Fruit fly (Drosophila melanogaster) whole organism, adult: Measurements from ENCODE around the gene Clp.

ENCODE experiments used
- CG11617 ChIP-seq: fragments of 200-800 bp; sonication (Bioruptor generic); optimal IDR thresholded peaks from 2 replicates; lab custom pipeline; 2017; ENCODE audit warnings: mild to moderate bottlenecking, missing biosample characterization, missing genetic modification reagents, missing genetic modification characterization
- CG12768 ChIP-seq: fragments of 200-800 bp; sonication (Bioruptor generic); optimal IDR thresholded peaks from 2 replicates; lab custom pipeline; 2017; ENCODE audit warnings: missing biosample characterization, missing genetic modification characterization, mild to moderate bottlenecking, moderate library complexity, missing genetic modification reagents
- CG14711 ChIP-seq: fragments of 200-800 bp; sonication (Bioruptor generic); optimal IDR thresholded peaks from 2 replicates; lab custom pipeline; 2018; ENCODE audit warnings: missing biosample characterization, mild to moderate bottlenecking, missing genetic modification characterization, moderate library complexity
- CG1620 ChIP-seq: fragments of 200-800 bp; sonication (Bioruptor generic); optimal IDR thresholded peaks from 2 replicates; lab custom pipeline; 2016; ENCODE audit warnings: missing biosample characterization, missing genetic modification characterization
- CG33017 ChIP-seq: fragments of 200-800 bp; sonication (Bioruptor generic); optimal IDR thresholded peaks from 2 replicates; lab custom pipeline; 2018; ENCODE audit warnings: missing biosample characterization, mild to moderate bottlenecking, missing genetic modification characterization, moderate library complexity
- CG5204 ChIP-seq: fragments of 200-800 bp; sonication (Bioruptor generic); optimal IDR thresholded peaks from 2 replicates; lab custom pipeline; 2016; ENCODE audit warnings: missing biosample characterization, missing genetic modification characterization
- CG7045 ChIP-seq: fragments of 200-800 bp; sonication (Bioruptor generic); optimal IDR thresholded peaks from 2 replicates; lab custom pipeline; 2017; ENCODE audit warnings: missing biosample characterization, mild to moderate bottlenecking, missing genetic modification characterization
- CG7101 ChIP-seq: fragments of 200-800 bp; sonication (Bioruptor generic); optimal IDR thresholded peaks from 2 replicates; lab custom pipeline; 2018; ENCODE audit warnings: missing biosample characterization, mild to moderate bottlenecking, missing genetic modification characterization, moderate library complexity
- Clk ChIP-seq: fragments of 200-800 bp; sonication (Bioruptor generic); optimal IDR thresholded peaks from 2 replicates; lab custom pipeline; 2017; ENCODE audit warnings: missing biosample characterization, missing genetic modification characterization
- Crg-1 ChIP-seq: fragments of 200-800 bp; sonication (Bioruptor generic); optimal IDR thresholded peaks from 2 replicates; lab custom pipeline; 2016; ENCODE audit warnings: missing biosample characterization, missing genetic modification characterization
- Hr96 ChIP-seq: fragments of 200-800 bp; sonication (Bioruptor generic); optimal IDR thresholded peaks from 2 replicates; lab custom pipeline; 2016; ENCODE audit warnings: missing biosample characterization, missing genetic modification characterization
- Mnt ChIP-seq: fragments of 200-800 bp; sonication (Bioruptor generic); optimal IDR thresholded peaks from 2 replicates; lab custom pipeline; 2016; ENCODE audit warnings: missing biosample characterization, mild to moderate bottlenecking, missing genetic modification characterization
- bab1 ChIP-seq: fragments of 200-800 bp; sonication (Bioruptor generic); optimal IDR thresholded peaks from 3 replicates; lab custom pipeline; 2019; ENCODE audit warnings: missing biosample characterization, mild to moderate bottlenecking, missing genetic modification characterization, moderate library complexity
- cic ChIP-seq: fragments of 200-800 bp; sonication (Bioruptor generic); optimal IDR thresholded peaks from 2 replicates; lab custom pipeline; 2017; ENCODE audit warnings: missing biosample characterization, mild to moderate bottlenecking, missing genetic modification characterization, moderate library complexity
- cnc ChIP-seq, 2 experiments: fragments of >200 bp; optimal IDR thresholded peaks; 2 replicates each; lab custom pipeline; 2017
- kay ChIP-seq: fragments of 200-800 bp; sonication (Bioruptor generic); peaks from one replicate; lab custom pipeline; 2016; ENCODE audit warnings: missing biosample characterization, missing genetic modification characterization, borderline replicate concordance
- ovo ChIP-seq: fragments of 200-800 bp; sonication (Bioruptor generic); optimal IDR thresholded peaks from 2 replicates; lab custom pipeline; 2016; ENCODE audit warnings: missing biosample characterization, missing genetic modification characterization
- pad ChIP-seq: fragments of 200-800 bp; sonication (Bioruptor generic); optimal IDR thresholded peaks from 3 replicates; lab custom pipeline; 2017; ENCODE audit warnings: missing biosample characterization, missing genetic modification characterization, mild to moderate bottlenecking, moderate library complexity, missing genetic modification reagents
- tj ChIP-seq: fragments of 200-800 bp; sonication (Bioruptor generic); optimal IDR thresholded peaks from 3 replicates; lab custom pipeline; 2017; ENCODE audit warnings: missing biosample characterization, mild to moderate bottlenecking, missing genetic modification characterization, moderate library complexity
- toe ChIP-seq: fragments of 200-800 bp; sonication (Bioruptor generic); optimal IDR thresholded peaks from 2 replicates; lab custom pipeline; 2016; ENCODE audit warnings: missing biosample characterization, missing genetic modification characterization

Clp gene

dm6 chr2L:827049-827448 lies 7.3 kb downstream of the Clp start:
- TF ChIP-seq CG33017 (tag; lab: Kevin White, UChicago) (no peak), ovo (GFP tag; lab: Kevin White, UChicago) (no peak), pad (GFP tag; lab: Kevin White, UChicago) (no peak), Clk (GFP tag; lab: Kevin White, UChicago) (no peak), Hr96 (GFP tag; lab: Kevin White, UChicago) (no peak), toe (GFP tag; lab: Kevin White, UChicago) (no peak)

dm6 chr2L:827516-828362 lies 8.0 kb downstream of the Clp start:
- TF ChIP-seq CG12768 (no peak), CG33017 (tag; lab: Kevin White, UChicago) (no peak), Mnt (GFP tag; lab: Kevin White, UChicago) (no peak), cic (GFP tag; lab: Kevin White, UChicago) (peak; percentile 41)

- TF ChIP-seq CG14711 (tag; lab: Kevin White, UChicago) = no peak
- TF ChIP-seq CG5204 = no peak
- no peak for TF ChIP-seq kay (GFP tag; lab: Kevin White, UChicago)
- TF ChIP-seq pad (GFP tag; lab: Kevin White, UChicago) = no peak
- TF ChIP-seq Clk (GFP tag; lab: Kevin White, UChicago) = no peak
- TF ChIP-seq CG1620 (GFP tag; lab: Kevin White, UChicago) = no peak
- no peak for TF ChIP-seq tj (GFP tag; lab: Kevin White, UChicago)
- TF ChIP-seq CG7045 (GFP tag; lab: Kevin White, UChicago) = no peak
- no peak for TF ChIP-seq CG7101 (tag; lab: Kevin White, UChicago)
- TF ChIP-seq cic (GFP tag; lab: Kevin White, UChicago) = no peak
- TF ChIP-seq CG11617 (GFP tag; lab: Kevin White, UChicago) = no peak
- TF ChIP-seq CG12768 = no peak
- no peak for TF ChIP-seq Mnt (GFP tag; lab: Kevin White, UChicago)
- TF ChIP-seq CG33017 (tag; lab: Kevin White, UChicago) = no peak
These were observed 18.2 kb downstream of the Clp start for dm6 chr2L:837989-838388.

dm6 chr2L:838786-839185 lies 19.0 kb downstream of the Clp start:
- no peak for TF ChIP-seq bab1 (GFP tag; lab: Kevin White, UChicago)
- TF ChIP-seq tj (GFP tag; lab: Kevin White, UChicago) = no peak
- TF ChIP-seq Clk (GFP tag; lab: Kevin White, UChicago) = no peak
- TF ChIP-seq Mnt (GFP tag; lab: Kevin White, UChicago) = no peak
- no peak for TF ChIP-seq Hr96 (GFP tag; lab: Kevin White, UChicago)
- no peak for TF ChIP-seq pad (GFP tag; lab: Kevin White, UChicago)
- TF ChIP-seq CG7045 (GFP tag; lab: Kevin White, UChicago) = no peak
- peak; percentile 5 for TF ChIP-seq cic (GFP tag; lab: Kevin White, UChicago)

dm6 chr2L:840022-840421 lies 20.3 kb downstream of the Clp start:
- TF ChIP-seq tj (GFP tag; lab: Kevin White, UChicago) (no peak), Clk (GFP tag; lab: Kevin White, UChicago) (no peak), CG1620 (GFP tag; lab: Kevin White, UChicago) (no peak), CG7045 (GFP tag; lab: Kevin White, UChicago) (peak; percentile 19), CG7101 (tag; lab: Kevin White, UChicago) (no peak), Crg-1 (GFP tag; lab: Kevin White, UChicago) (no peak), CG14711 (tag; lab: Kevin White, UChicago) (no peak), CG12768 (peak; percentile 25), Hr96 (GFP tag; lab: Kevin White, UChicago) (no peak), ovo (GFP tag; lab: Kevin White, UChicago) (peak; percentile 19), bab1 (GFP tag; lab: Kevin White, UChicago) (no peak), pad (GFP tag; lab: Kevin White, UChicago) (no peak), CG33017 (tag; lab: Kevin White, UChicago) (no peak), toe (GFP tag; lab: Kevin White, UChicago) (no peak), cic (GFP tag; lab: Kevin White, UChicago) (no peak), CG5204 (no peak), cnc (optimal IDR thresholded peaks at IDR 0.05; lab: Kevin White, UChicago) (no peak), CG11617 (GFP tag; lab: Kevin White, UChicago) (no peak), kay (GFP tag; lab: Kevin White, UChicago) (no peak), Mnt (GFP tag; lab: Kevin White, UChicago) (no peak)

dm6 chr2L:840716-841115 lies 21.0 kb downstream of the Clp start:
- TF ChIP-seq Crg-1 (GFP tag; lab: Kevin White, UChicago) (no peak), CG7045 (GFP tag; lab: Kevin White, UChicago) (no peak), CG33017 (tag; lab: Kevin White, UChicago) (no peak), CG12768 (peak; percentile 39), tj (GFP tag; lab: Kevin White, UChicago) (peak; percentile 98), CG14711 (tag; lab: Kevin White, UChicago) (no peak), CG1620 (GFP tag; lab: Kevin White, UChicago) (no peak), Clk (GFP tag; lab: Kevin White, UChicago) (no peak), kay (GFP tag; lab: Kevin White, UChicago) (peak; percentile 95), bab1 (GFP tag; lab: Kevin White, UChicago) (peak; percentile 10), Mnt (GFP tag; lab: Kevin White, UChicago) (no peak), cnc (optimal IDR thresholded peaks at IDR 0.05; lab: Kevin White, UChicago) (no peak), CG5204 (no peak), CG11617 (GFP tag; lab: Kevin White, UChicago) (no peak), toe (GFP tag; lab: Kevin White, UChicago) (no peak), CG7101 (tag; lab: Kevin White, UChicago) (no peak), cic (GFP tag; lab: Kevin White, UChicago) (peak; percentile 63), Hr96 (GFP tag; lab: Kevin White, UChicago) (no peak), ovo (GFP tag; lab: Kevin White, UChicago) (no peak), pad (GFP tag; lab: Kevin White, UChicago) (no peak)
